Worm (Caenorhabditis elegans): ENCODE data around the gene B0222.5.

B0222.5 gene

DNA sequence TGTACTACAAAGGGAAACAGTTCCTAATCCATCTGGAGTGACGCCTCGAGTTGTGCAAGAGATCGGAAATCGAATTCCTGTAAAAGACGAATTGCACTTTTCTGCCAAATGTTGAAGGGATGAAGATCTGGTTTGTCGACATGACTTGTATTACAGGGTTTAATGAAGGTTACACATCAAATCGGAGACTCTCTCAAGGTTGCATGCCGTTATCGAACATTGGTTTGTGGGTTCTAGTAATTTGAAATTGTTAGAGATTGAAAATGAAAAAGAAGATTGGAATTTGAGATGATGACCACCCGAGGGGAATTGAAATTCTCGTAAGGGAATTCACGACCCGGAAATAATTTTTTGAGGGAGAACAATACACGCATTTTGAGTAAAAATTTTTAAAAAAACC lies 11.6 kb upstream of the B0222.5 start:
- TF ChIP-seq nhr-12 (tag; optimal IDR thresholded peaks at IDR 0.05) (no peak), ceh-90 (tag; optimal IDR thresholded peaks at IDR 0.05) (no peak), lsy-2 (tag; optimal IDR thresholded peaks at IDR 0.05) (peak in 1 of 2 experiments; percentile 19), mdl-1 (tag; optimal IDR thresholded peaks at IDR 0.05) (no peak), Y116A8C.19 (tag; optimal IDR thresholded peaks at IDR 0.05; ENCODE audit: borderline replicate concordance) (no peak), zip-4 (GFP tag; optimal IDR thresholded peaks at IDR 0.05) (no peak), nhr-71 (tag; optimal IDR thresholded peaks at IDR 0.05) (peak; percentile 46), ets-5 (GFP tag; IDR thresholded peaks at IDR 0.05) (no peak), aha-1 (tag; optimal IDR thresholded peaks at IDR 0.05) (no peak), lin-13 (GFP tag; optimal IDR thresholded peaks at IDR 0.05) (no peak), elt-3 (tag; optimal IDR thresholded peaks at IDR 0.05) (peak in 1 of 6 experiments; percentile 35), unc-86 (tag; optimal IDR thresholded peaks at IDR 0.05) (no peak), ceh-82 (tag; optimal IDR thresholded peaks at IDR 0.05) (peak in 1 of 3 experiments; percentile 12), lin-15B (tag; optimal IDR thresholded peaks at IDR 0.05) (no peak), nhr-84 (tag; optimal IDR thresholded peaks at IDR 0.05) (no peak), sox-4 (tag; optimal IDR thresholded peaks at IDR 0.05) (no peak), nhr-85 (tag) (peak; percentile 89), xbp-1 (tag; optimal IDR thresholded peaks at IDR 0.05) (no peak), lin-14 (GFP tag; optimal IDR thresholded peaks at IDR 0.05) (peak; percentile 84), unc-62 (GFP tag; optimal IDR thresholded peaks at IDR 0.05) (no peak), nhr-11 (tag; optimal IDR thresholded peaks at IDR 0.05) (no peak), ztf-4 (tag; optimal IDR thresholded peaks at IDR 0.05) (no peak), hlh-4 (tag; optimal IDR thresholded peaks at IDR 0.05) (no peak), nhr-47 (tag; optimal IDR thresholded peaks at IDR 0.05) (peak; percentile 13), dsc-1 (tag; optimal IDR thresholded peaks at IDR 0.05) (no peak), efl-3 (GFP tag; optimal IDR thresholded peaks at IDR 0.05) (no peak), blmp-1 (tag; optimal IDR thresholded peaks at IDR 0.05) (peak; percentile 22), irx-1 (tag; optimal IDR thresholded peaks at IDR 0.05) (peak; percentile 35), grh-1 (GFP tag; IDR thresholded peaks at IDR 0.05) (peak; percentile 34), rnt-1 (tag; optimal IDR thresholded peaks at IDR 0.05) (peak; percentile 37), elt-2 (tag; optimal IDR thresholded peaks at IDR 0.05) (no peak), unc-98 (GFP tag; IDR thresholded peaks at IDR 0.05) (no peak), snu-23 (GFP tag; optimal IDR thresholded peaks at IDR 0.05) (peak; percentile 43), hlh-17 (GFP tag; optimal IDR thresholded peaks at IDR 0.05; ENCODE audit: borderline replicate concordance) (no peak), nhr-90 (tag; optimal IDR thresholded peaks at IDR 0.05; ENCODE audit: poor library complexity) (peak; percentile 33), mep-1 (tag; optimal IDR thresholded peaks at IDR 0.05) (peak; percentile 32), C16A3.4 (tag; optimal IDR thresholded peaks at IDR 0.05) (peak; percentile 12), fkh-8 (tag; optimal IDR thresholded peaks at IDR 0.05) (no peak), mab-9 (GFP tag; IDR thresholded peaks at IDR 0.05) (no peak), nhr-20 (tag; optimal IDR thresholded peaks at IDR 0.05) (peak; percentile 57), sptf-1 (tag; optimal IDR thresholded peaks at IDR 0.05) (no peak)

DNA sequence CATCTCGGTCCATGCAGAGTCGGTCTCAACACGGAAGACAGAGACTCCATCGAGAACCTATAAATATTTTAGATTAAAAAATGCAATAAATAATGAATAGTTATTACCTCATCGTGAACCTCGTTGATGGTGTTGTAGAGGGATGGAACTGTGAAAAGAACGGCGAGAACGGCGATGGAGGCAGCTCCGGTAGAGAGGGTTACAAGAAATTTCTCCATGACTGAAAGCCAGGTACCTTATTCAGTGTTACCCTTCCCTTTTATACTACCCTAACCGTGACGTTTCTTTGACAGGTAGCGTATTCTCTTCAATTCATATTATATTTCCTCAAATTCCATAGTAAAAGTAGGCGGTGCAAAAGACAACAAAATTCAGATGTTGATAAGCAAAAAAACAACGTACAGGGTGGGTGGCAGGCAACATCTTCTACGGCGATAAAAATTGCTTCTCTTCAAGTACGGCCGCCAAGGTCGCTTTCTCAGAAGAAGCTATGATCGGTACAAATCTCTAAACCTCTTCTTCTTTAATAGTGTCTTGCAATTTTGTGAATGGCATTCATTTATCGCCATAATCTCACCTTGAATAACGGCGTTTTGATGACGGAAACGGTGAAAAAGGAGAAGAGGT lies 10.5 kb upstream of the B0222.5 start, which contains the start of gene col-10:
col-10 (minus strand) TSS at position 235 of the 627 bp plus-strand sequence.
- TF ChIP-seq dsc-1 (tag; optimal IDR thresholded peaks at IDR 0.05) (no peak), egl-27 (tag; optimal IDR thresholded peaks at IDR 0.05) (no peak), nhr-90 (tag; optimal IDR thresholded peaks at IDR 0.05; ENCODE audit: poor library complexity) (peak; percentile 62), ceh-63 (GFP tag; optimal IDR thresholded peaks at IDR 0.05) (no peak), hpl-2 (GFP tag; optimal IDR thresholded peaks at IDR 0.05) (no peak), grh-1 (GFP tag; IDR thresholded peaks at IDR 0.05) (peak; percentile 18; the same call in 1 of the 2 replicates), sptf-1 (tag; optimal IDR thresholded peaks at IDR 0.05) (no peak), xbp-1 (tag; optimal IDR thresholded peaks at IDR 0.05) (peak; percentile 23), isw-1 (GFP tag; IDR thresholded peaks at IDR 0.05) (no peak), lin-14 (GFP tag; optimal IDR thresholded peaks at IDR 0.05) (peak; percentile 91), mef-2 (tag; optimal IDR thresholded peaks at IDR 0.05) (no peak), aly-2 (tag; optimal IDR thresholded peaks at IDR 0.05) (no peak), ztf-11 (tag; optimal IDR thresholded peaks at IDR 0.05) (no peak), lsy-2 (tag; optimal IDR thresholded peaks at IDR 0.05) (peak in 1 of 2 experiments; percentile 7), rnt-1 (tag; optimal IDR thresholded peaks at IDR 0.05) (no peak), elt-3 (tag; optimal IDR thresholded peaks at IDR 0.05) (peak in 4 of 6 experiments; percentile 40 to 82 (median 62)), mdl-1 (tag; optimal IDR thresholded peaks at IDR 0.05) (no peak), nhr-85 (tag) (peak; percentile 98), mab-9 (GFP tag; IDR thresholded peaks at IDR 0.05) (no peak), nhr-71 (tag; optimal IDR thresholded peaks at IDR 0.05) (peak; percentile 71), fos-1 (tag; optimal IDR thresholded peaks at IDR 0.05) (no peak), ztf-4 (tag; optimal IDR thresholded peaks at IDR 0.05) (peak; percentile 29), lin-13 (GFP tag; optimal IDR thresholded peaks at IDR 0.05) (no peak), nhr-12 (tag; optimal IDR thresholded peaks at IDR 0.05) (no peak)

Data from whole organism, L1 larva.